Worm (Caenorhabditis elegans) whole organism, L4/young adult: ENCODE results near the gene nstp-1.

ENCODE experiments used
- W03F9.2 ChIP-seq: fragments of 150-350 bp; optimal IDR thresholded peaks from 2 replicates; lab custom pipeline; 2014; ENCODE audit warnings: missing biosample characterization, missing genetic modification characterization
- him-1 ChIP-seq: sonication (generic microtip); optimal IDR thresholded peaks from 2 replicates; lab custom pipeline; 2016; ENCODE audit warnings: missing genotype, missing genetic modification reagents, missing genetic modification characterization, missing compliant biosample characterization

DNA sequence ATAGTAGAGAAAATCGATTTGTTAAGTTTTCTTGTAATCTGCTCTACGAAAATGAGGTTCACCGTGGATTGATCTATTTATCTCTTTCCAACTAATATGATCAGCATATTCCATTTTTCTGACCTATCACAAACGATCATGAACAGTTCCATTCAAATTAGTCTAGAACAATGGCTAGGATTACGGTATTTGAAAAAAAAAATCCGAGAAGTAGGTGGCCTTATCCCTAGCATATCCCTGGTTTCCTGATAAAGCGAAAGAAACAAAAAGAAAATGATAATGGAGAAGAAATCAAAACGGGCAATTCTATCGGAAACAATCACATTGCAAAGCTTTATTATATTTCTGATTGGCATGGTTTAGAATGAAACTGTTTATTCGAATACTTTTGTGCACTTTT is 8.1 kb downstream of the nstp-1 start, which contains the start of gene mltn-12:
- TF ChIP-seq W03F9.2 (tag; lab: Kevin White, UChicago) = no peak
- no peak for TF ChIP-seq him-1 (tag; lab: Kevin White, UChicago)
